In the genomic region with DNA sequence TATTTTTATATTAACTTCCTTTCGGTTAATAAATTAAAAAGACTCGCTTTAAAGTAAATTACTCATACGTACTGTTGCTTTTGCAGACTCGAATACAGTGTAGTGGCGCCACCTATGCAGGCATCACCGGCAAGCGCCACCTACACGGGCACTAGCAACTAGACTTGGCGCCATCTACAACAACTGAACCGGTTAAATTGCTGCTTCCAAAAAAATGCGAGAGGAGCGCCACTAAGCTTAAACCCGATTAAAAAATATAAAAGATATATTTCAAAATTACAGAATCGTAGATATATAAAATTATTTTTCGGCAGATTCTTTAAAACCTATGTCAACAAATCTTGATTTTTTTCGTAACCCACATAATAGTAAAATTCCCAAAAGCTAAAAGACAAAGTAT, we compare ENCODE assay signal across 1 fruit fly cellular context.
TF ChIP-seq lines count a peak whose summit lies in the region.

No protein-coding gene starts in this region.

TF ChIP-seq in whole organism, embryonic, 481 proteins besides CTCF, POLR2A, EP300 and RAD21 (continued from another document and continues in another):
- TF ChIP-seq CG2875 (GFP tag; optimal IDR thresholded peaks at IDR 0.05; lab: Kevin White, UChicago): peak; percentile 70
- peak; percentile 40 for TF ChIP-seq nmo (GFP tag; optimal IDR thresholded peaks at IDR 0.05; lab: Kevin White, UChicago)
- peak; percentile 87 for TF ChIP-seq Awh (GFP tag; IDR thresholded peaks at IDR 0.05; lab: Robert Waterston, UW)
- peak; percentile 75; the same call in 2 of the 3 replicates for TF ChIP-seq gce (GFP tag; IDR thresholded peaks at IDR 0.05; lab: Robert Waterston, UW)
- TF ChIP-seq gcm2 (GFP tag; optimal IDR thresholded peaks at IDR 0.05; lab: Kevin White, UChicago): no peak
- TF ChIP-seq CG15514 (GFP tag; optimal IDR thresholded peaks at IDR 0.05; lab: Kevin White, UChicago): peak; percentile 64
- TF ChIP-seq CG13775 (GFP tag; optimal IDR thresholded peaks at IDR 0.05; lab: Kevin White, UChicago): peak; percentile 38
- TF ChIP-seq ken (GFP tag; IDR thresholded peaks at IDR 0.05; lab: Robert Waterston, UW): peak; percentile 93
- TF ChIP-seq dmrt99B (tag; optimal IDR thresholded peaks at IDR 0.05; lab: Kevin White, UChicago): peak; percentile 75
- TF ChIP-seq Tbp (GFP tag; optimal IDR thresholded peaks at IDR 0.05; lab: Kevin White, UChicago): no peak
- TF ChIP-seq sug (tag; optimal IDR thresholded peaks at IDR 0.05; lab: Kevin White, UChicago): peak; percentile 80
- peak; percentile 83 for TF ChIP-seq CG18262 (tag; optimal IDR thresholded peaks at IDR 0.05; lab: Kevin White, UChicago)
- TF ChIP-seq repo (GFP tag; optimal IDR thresholded peaks at IDR 0.05; lab: Kevin White, UChicago): peak; percentile 76
- TF ChIP-seq CG16815 (GFP tag; optimal IDR thresholded peaks at IDR 0.05; lab: Kevin White, UChicago): peak; percentile 62
- TF ChIP-seq CG18011 (GFP tag; optimal IDR thresholded peaks at IDR 0.05; lab: Kevin White, UChicago): no peak
- TF ChIP-seq lola (GFP tag; optimal IDR thresholded peaks at IDR 0.05; lab: Kevin White, UChicago): peak in 1 of 3 experiments; percentile 36
- peak; percentile 57; the same call in 1 of the 2 replicates for TF ChIP-seq ro (GFP tag; IDR thresholded peaks at IDR 0.05; lab: Robert Waterston, UW)
- TF ChIP-seq org-1 (GFP tag; optimal IDR thresholded peaks at IDR 0.05; lab: Kevin White, UChicago): peak; percentile 12
- TF ChIP-seq bbx (GFP tag; IDR thresholded peaks at IDR 0.05; lab: Robert Waterston, UW; ENCODE audit: partially characterized antibody): peak; percentile 72
- TF ChIP-seq NFAT (GFP tag; IDR thresholded peaks at IDR 0.05; lab: Robert Waterston, UW): peak; percentile 98
- TF ChIP-seq Hsf (GFP tag; optimal IDR thresholded peaks at IDR 0.05; lab: Kevin White, UChicago): peak; percentile 78
- TF ChIP-seq Mes4 (GFP tag; optimal IDR thresholded peaks at IDR 0.05; lab: Kevin White, UChicago): peak; percentile 39
- no peak for TF ChIP-seq Eip74EF (GFP tag; optimal IDR thresholded peaks at IDR 0.05; lab: Kevin White, UChicago)
- peak; percentile 51 for TF ChIP-seq bigmax (GFP tag; optimal IDR thresholded peaks at IDR 0.05; lab: Kevin White, UChicago)
- peak; percentile 52 for TF ChIP-seq CG30431 (GFP tag; optimal IDR thresholded peaks at IDR 0.05; lab: Kevin White, UChicago)
- TF ChIP-seq CG32772 (GFP tag; IDR thresholded peaks at IDR 0.05; lab: Robert Waterston, UW): peak; percentile 93
- peak; percentile 34 for TF ChIP-seq HmgZ (tag; optimal IDR thresholded peaks at IDR 0.05; lab: Kevin White, UChicago)
- no peak for TF ChIP-seq so (GFP tag; IDR thresholded peaks at IDR 0.05; lab: Robert Waterston, UW)
- peak; percentile 65 for TF ChIP-seq ap (GFP tag; IDR thresholded peaks at IDR 0.05; lab: Robert Waterston, UW)
- peak; percentile 83 for TF ChIP-seq CG17328 (GFP tag; IDR thresholded peaks at IDR 0.05; lab: Robert Waterston, UW)
- peak; percentile 53; the same call in 1 of the 2 replicates for TF ChIP-seq seq (GFP tag; IDR thresholded peaks at IDR 0.05; lab: Robert Waterston, UW)
- TF ChIP-seq cad (GFP tag; optimal IDR thresholded peaks at IDR 0.05; lab: Kevin White, UChicago): no peak
- TF ChIP-seq CG7963 (GFP tag; IDR thresholded peaks at IDR 0.05; lab: Robert Waterston, UW; ENCODE audit: partially characterized antibody): no peak
- TF ChIP-seq nerfin-2 (GFP tag; IDR thresholded peaks at IDR 0.05; lab: Robert Waterston, UW; ENCODE audit: partially characterized antibody): no peak
- peak; percentile 65 for TF ChIP-seq kay (GFP tag; optimal IDR thresholded peaks at IDR 0.05; lab: Kevin White, UChicago)
- peak; percentile 90 for TF ChIP-seq CG18764 (GFP tag; optimal IDR thresholded peaks at IDR 0.05; lab: Kevin White, UChicago)
- peak; percentile 77 for TF ChIP-seq CG6813 (GFP tag; optimal IDR thresholded peaks at IDR 0.05; lab: Kevin White, UChicago)
- peak; percentile 23 for TF ChIP-seq zfh2 (GFP tag; optimal IDR thresholded peaks at IDR 0.05; lab: Kevin White, UChicago)
- TF ChIP-seq D19B (GFP tag; optimal IDR thresholded peaks at IDR 0.05; lab: Kevin White, UChicago): peak; percentile 44
- peak; percentile 69 for TF ChIP-seq Xrp1 (GFP tag; IDR thresholded peaks at IDR 0.05; lab: Robert Waterston, UW)
- TF ChIP-seq CG1529 (GFP tag; optimal IDR thresholded peaks at IDR 0.05; lab: Kevin White, UChicago): peak; percentile 16
- peak; percentile 42 for TF ChIP-seq da (GFP tag; optimal IDR thresholded peaks at IDR 0.05; lab: Kevin White, UChicago)
- TF ChIP-seq Nf-YA (GFP tag; IDR thresholded peaks at IDR 0.05; lab: Robert Waterston, UW): peak; percentile 67
- peak; percentile 31 for TF ChIP-seq CG9609 (GFP tag; optimal IDR thresholded peaks at IDR 0.05; lab: Kevin White, UChicago)
- TF ChIP-seq D (optimal IDR thresholded peaks at IDR 0.05; lab: Kevin White, UChicago): no peak
- peak; percentile 77 for TF ChIP-seq D (GFP tag; optimal IDR thresholded peaks at IDR 0.05; lab: Kevin White, UChicago)
- TF ChIP-seq ranshi (GFP tag; IDR thresholded peaks at IDR 0.05; lab: Robert Waterston, UW): peak; percentile 85
- peak; percentile 91 for TF ChIP-seq CG1024 (GFP tag; IDR thresholded peaks at IDR 0.05; lab: Robert Waterston, UW)
- no peak for TF ChIP-seq schlank (tag; optimal IDR thresholded peaks at IDR 0.05; lab: Kevin White, UChicago)
- peak; percentile 30 for TF ChIP-seq tx (GFP tag; optimal IDR thresholded peaks at IDR 0.05; lab: Kevin White, UChicago)
- TF ChIP-seq CG2129 (GFP tag; IDR thresholded peaks at IDR 0.05; lab: Robert Waterston, UW; ENCODE audit: partially characterized antibody): no peak
- no peak for TF ChIP-seq usp (GFP tag; optimal IDR thresholded peaks at IDR 0.05; lab: Kevin White, UChicago)
- TF ChIP-seq Neu2 (GFP tag; optimal IDR thresholded peaks at IDR 0.05; lab: Kevin White, UChicago; ENCODE audit: borderline replicate concordance): no peak
- TF ChIP-seq pb (GFP tag; optimal IDR thresholded peaks at IDR 0.05; lab: Kevin White, UChicago): no peak
- no peak for TF ChIP-seq ab (GFP tag; optimal IDR thresholded peaks at IDR 0.05; lab: Kevin White, UChicago)
- peak; percentile 83 for TF ChIP-seq az2 (GFP tag; optimal IDR thresholded peaks at IDR 0.05; lab: Kevin White, UChicago)
- TF ChIP-seq ERR (GFP tag; optimal IDR thresholded peaks at IDR 0.05; lab: Kevin White, UChicago): no peak
- peak; percentile 55 for TF ChIP-seq CG18619 (GFP tag; optimal IDR thresholded peaks at IDR 0.05; lab: Kevin White, UChicago)
- TF ChIP-seq trem (tag; optimal IDR thresholded peaks at IDR 0.05; lab: Kevin White, UChicago): peak; percentile 62
- peak; percentile 41 for TF ChIP-seq fd64A (GFP tag; optimal IDR thresholded peaks at IDR 0.05; lab: Kevin White, UChicago)
- peak; percentile 91 for TF ChIP-seq CG16779 (GFP tag; IDR thresholded peaks at IDR 0.05; lab: Robert Waterston, UW)
- no peak for TF ChIP-seq cato (GFP tag; optimal IDR thresholded peaks at IDR 0.05; lab: Kevin White, UChicago; ENCODE audit: borderline replicate concordance)
- TF ChIP-seq CG12071 (GFP tag; optimal IDR thresholded peaks at IDR 0.05; lab: Kevin White, UChicago): peak; percentile 58
- TF ChIP-seq chn (GFP tag; optimal IDR thresholded peaks at IDR 0.05; lab: Kevin White, UChicago): peak; percentile 53
- peak; percentile 30 for TF ChIP-seq Atf3 (GFP tag; optimal IDR thresholded peaks at IDR 0.05; lab: Kevin White, UChicago)
- TF ChIP-seq CG12744 (GFP tag; optimal IDR thresholded peaks at IDR 0.05; lab: Kevin White, UChicago): peak; percentile 24
- TF ChIP-seq CG11398 (GFP tag; optimal IDR thresholded peaks at IDR 0.05; lab: Kevin White, UChicago): peak; percentile 8
- TF ChIP-seq dysf (GFP tag; IDR thresholded peaks at IDR 0.05; lab: Robert Waterston, UW): peak; percentile 94
- TF ChIP-seq Hand (GFP tag; optimal IDR thresholded peaks at IDR 0.05; lab: Kevin White, UChicago): no peak
- TF ChIP-seq Ets97D (GFP tag; optimal IDR thresholded peaks at IDR 0.05; lab: Kevin White, UChicago): peak; percentile 35
- peak; percentile 53 for TF ChIP-seq nom (GFP tag; optimal IDR thresholded peaks at IDR 0.05; lab: Kevin White, UChicago)
- peak; percentile 96 for TF ChIP-seq Rfx (GFP tag; IDR thresholded peaks at IDR 0.05; lab: Robert Waterston, UW)
- TF ChIP-seq Sry-δ (GFP tag; optimal IDR thresholded peaks at IDR 0.05; lab: Kevin White, UChicago): peak; percentile 57
- 0 out of 2 replicates have a peak, but pooled peaks have one; percentile 57 for TF ChIP-seq bowl (GFP tag; IDR thresholded peaks at IDR 0.05; lab: Robert Waterston, UW)
- peak; percentile 95 for TF ChIP-seq Mrtf (GFP tag; IDR thresholded peaks at IDR 0.05; lab: Robert Waterston, UW)
- TF ChIP-seq sens-2 (GFP tag; IDR thresholded peaks at IDR 0.05; lab: Robert Waterston, UW): peak; percentile 75
- TF ChIP-seq ato (GFP tag; IDR thresholded peaks at IDR 0.05; lab: Robert Waterston, UW; ENCODE audit: partially characterized antibody): no peak
- TF ChIP-seq ci (GFP tag; IDR thresholded peaks at IDR 0.05; lab: Robert Waterston, UW): peak; percentile 95
- TF ChIP-seq CG4328 (GFP tag; optimal IDR thresholded peaks at IDR 0.05; lab: Kevin White, UChicago): peak; percentile 47
- TF ChIP-seq ac (GFP tag; optimal IDR thresholded peaks at IDR 0.05; lab: Kevin White, UChicago): peak; percentile 49
- TF ChIP-seq Jarid2 (GFP tag; optimal IDR thresholded peaks at IDR 0.05; lab: Kevin White, UChicago): peak; percentile 72
- TF ChIP-seq CG4282 (GFP tag; optimal IDR thresholded peaks at IDR 0.05; lab: Kevin White, UChicago): no peak
- TF ChIP-seq klu (GFP tag; IDR thresholded peaks at IDR 0.05; lab: Robert Waterston, UW): peak; percentile 72
- TF ChIP-seq wdn (GFP tag; IDR thresholded peaks at IDR 0.05; lab: Robert Waterston, UW): peak; percentile 56; the same call in 1 of the 2 replicates
- TF ChIP-seq Dfd (GFP tag; optimal IDR thresholded peaks at IDR 0.05; lab: Kevin White, UChicago): no peak
- TF ChIP-seq lov (optimal IDR thresholded peaks at IDR 0.05; lab: Kevin White, UChicago): no peak
- peak; percentile 85 for TF ChIP-seq lov (GFP tag; IDR thresholded peaks at IDR 0.05; lab: Robert Waterston, UW)
- TF ChIP-seq CG15269 (tag; optimal IDR thresholded peaks at IDR 0.05; lab: Kevin White, UChicago): peak; percentile 49
- peak; percentile 86 for TF ChIP-seq ara (GFP tag; IDR thresholded peaks at IDR 0.05; lab: Robert Waterston, UW)
- peak; percentile 65 for TF ChIP-seq Gsc (GFP tag; IDR thresholded peaks at IDR 0.05; lab: Robert Waterston, UW)
- peak; percentile 92 for TF ChIP-seq sob (GFP tag; IDR thresholded peaks at IDR 0.05; lab: Robert Waterston, UW)
- TF ChIP-seq tio (GFP tag; optimal IDR thresholded peaks at IDR 0.05; lab: Kevin White, UChicago): peak; percentile 50
- peak; percentile 73 for TF ChIP-seq stc (GFP tag; IDR thresholded peaks at IDR 0.05; lab: Robert Waterston, UW)
- TF ChIP-seq pum (GFP tag; optimal IDR thresholded peaks at IDR 0.05; lab: Kevin White, UChicago): peak; percentile 77
- TF ChIP-seq CG30403 (GFP tag; optimal IDR thresholded peaks at IDR 0.05; lab: Kevin White, UChicago): peak; percentile 84
- TF ChIP-seq Abd-B (GFP tag; optimal IDR thresholded peaks at IDR 0.05; lab: Kevin White, UChicago): peak; percentile 19
- TF ChIP-seq ftz-f1 (GFP tag; optimal IDR thresholded peaks at IDR 0.05; lab: Kevin White, UChicago): no peak
- TF ChIP-seq lmd (GFP tag; IDR thresholded peaks at IDR 0.05; lab: Robert Waterston, UW): peak; percentile 92
- TF ChIP-seq tgo (GFP tag; IDR thresholded peaks at IDR 0.05; lab: Robert Waterston, UW): peak; percentile 90
- TF ChIP-seq Hr51 (GFP tag; optimal IDR thresholded peaks at IDR 0.05; lab: Kevin White, UChicago): peak in 1 of 2 experiments; percentile 29
- TF ChIP-seq hth (optimal IDR thresholded peaks at IDR 0.05; lab: Kevin White, UChicago): no peak
- TF ChIP-seq bsh (GFP tag; optimal IDR thresholded peaks at IDR 0.05; lab: Kevin White, UChicago): peak in 1 of 2 experiments; percentile 52
- peak; percentile 97 for TF ChIP-seq tin (GFP tag; optimal IDR thresholded peaks at IDR 0.05; lab: Kevin White, UChicago)
- peak; percentile 89 for TF ChIP-seq CG1647 (GFP tag; optimal IDR thresholded peaks at IDR 0.05; lab: Kevin White, UChicago)
- no peak for TF ChIP-seq CG9437 (GFP tag; optimal IDR thresholded peaks at IDR 0.05; lab: Kevin White, UChicago)
- TF ChIP-seq CG3847 (GFP tag; IDR thresholded peaks at IDR 0.05; lab: Robert Waterston, UW): peak; percentile 87
- peak; percentile 48 for TF ChIP-seq Myb (GFP tag; optimal IDR thresholded peaks at IDR 0.05; lab: Kevin White, UChicago)
- no peak for TF ChIP-seq zf30C (GFP tag; optimal IDR thresholded peaks at IDR 0.05; lab: Kevin White, UChicago)
- TF ChIP-seq CG34224 (GFP tag; IDR thresholded peaks at IDR 0.05; lab: Robert Waterston, UW; ENCODE audit: partially characterized antibody): no peak
- peak; percentile 9 for TF ChIP-seq twi (tag; optimal IDR thresholded peaks at IDR 0.05; lab: Kevin White, UChicago)
- TF ChIP-seq CG10366 (GFP tag; IDR thresholded peaks at IDR 0.05; lab: Robert Waterston, UW): peak; percentile 86
- TF ChIP-seq CG13296 (GFP tag; optimal IDR thresholded peaks at IDR 0.05; lab: Kevin White, UChicago): peak; percentile 60
- TF ChIP-seq Lpt (GFP tag; optimal IDR thresholded peaks at IDR 0.05; lab: Kevin White, UChicago): no peak
- no peak for TF ChIP-seq CG7745 (tag; optimal IDR thresholded peaks at IDR 0.05; lab: Kevin White, UChicago)
- no peak for TF ChIP-seq Trl (optimal IDR thresholded peaks at IDR 0.05; lab: Kevin White, UChicago)
- peak; percentile 77 for TF ChIP-seq Trl (GFP tag; optimal IDR thresholded peaks at IDR 0.05; lab: Kevin White, UChicago)
- peak; percentile 8 for TF ChIP-seq tap (tag; optimal IDR thresholded peaks at IDR 0.05; lab: Kevin White, UChicago)
- TF ChIP-seq CG12104 (GFP tag; optimal IDR thresholded peaks at IDR 0.05; lab: Kevin White, UChicago): peak; percentile 69
- peak; percentile 34; the same call in 1 of the 2 replicates for TF ChIP-seq CG13287 (GFP tag; IDR thresholded peaks at IDR 0.05; lab: Robert Waterston, UW; ENCODE audit: partially characterized antibody)
- TF ChIP-seq Ets65A (GFP tag; lab: Kevin White, UChicago): peak; percentile 97
- TF ChIP-seq ash1 (GFP tag; optimal IDR thresholded peaks at IDR 0.05; lab: Kevin White, UChicago): peak; percentile 34
- peak; percentile 67 for TF ChIP-seq phol (tag; optimal IDR thresholded peaks at IDR 0.05; lab: Kevin White, UChicago)
- peak; percentile 79 for TF ChIP-seq CG6689 (GFP tag; IDR thresholded peaks at IDR 0.05; lab: Robert Waterston, UW)
- TF ChIP-seq zen (tag; optimal IDR thresholded peaks at IDR 0.05; lab: Kevin White, UChicago): peak; percentile 87
- TF ChIP-seq mirr (GFP tag; optimal IDR thresholded peaks at IDR 0.05; lab: Kevin White, UChicago): peak; percentile 82
- peak; percentile 46 for TF ChIP-seq CG3407 (GFP tag; optimal IDR thresholded peaks at IDR 0.05; lab: Kevin White, UChicago)
- peak; percentile 79 for TF ChIP-seq CG11560 (tag; IDR thresholded peaks at IDR 0.05; lab: Robert Waterston, UW)
